Worm (Caenorhabditis elegans): Measurements from ENCODE around the gene fkb-3.

- TF ChIP-seq lin-39 (tag; optimal IDR thresholded peaks at IDR 0.05) (no peak), egl-27 (tag; optimal IDR thresholded peaks at IDR 0.05) (no peak), nhr-11 (tag; optimal IDR thresholded peaks at IDR 0.05) (no peak), ama-1 (optimal IDR thresholded peaks at IDR 0.05) (no peak), ztf-11 (tag; optimal IDR thresholded peaks at IDR 0.05) (no peak), mdl-1 (tag; optimal IDR thresholded peaks at IDR 0.05) (no peak), unc-55 (GFP tag; optimal IDR thresholded peaks at IDR 0.05) (no peak), R02D3.7 (tag; optimal IDR thresholded peaks at IDR 0.05) (no peak), lsy-2 (tag; optimal IDR thresholded peaks at IDR 0.05) (no peak), Y55F3AM.14 (GFP tag; optimal IDR thresholded peaks at IDR 0.05) (no peak)
Measured at ce11 chrV:7237094-7237132, 11.9 kb downstream of the fkb-3 start, which contains the start of gene hpo-9.
